Worm (Caenorhabditis elegans): Measurements from ENCODE around the gene nlp-51.

nlp-51 gene

DNA sequence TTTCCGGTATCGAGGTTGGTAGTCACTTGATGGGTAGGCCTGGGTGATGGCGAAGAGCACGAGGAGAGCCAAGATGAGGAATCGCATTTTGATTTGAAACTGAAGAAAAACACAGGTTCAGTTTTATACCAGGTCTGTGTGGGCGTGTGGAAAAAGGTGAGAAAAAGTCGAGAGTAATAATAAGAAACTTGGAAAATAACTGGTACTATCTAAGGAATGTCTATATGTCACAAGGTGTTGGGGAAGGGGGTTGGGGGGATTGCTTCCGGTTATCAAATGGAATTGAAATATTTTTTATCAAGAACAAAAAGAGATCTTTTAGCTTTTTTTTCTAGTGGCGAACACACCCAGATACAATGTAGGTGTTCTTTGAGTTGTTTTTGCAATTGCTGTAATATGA is at the start of gene nlp-51:
TSS of gene nlp-51 (minus strand) at position 101 of the 400 bp plus-strand sequence.
- TF ChIP-seq nhr-23 (tag; optimal IDR thresholded peaks at IDR 0.05): no peak
- no peak for TF ChIP-seq gmeb-1 (tag; optimal IDR thresholded peaks at IDR 0.05)
- no peak for TF ChIP-seq blmp-1 (tag; optimal IDR thresholded peaks at IDR 0.05; ENCODE audit: insufficient read depth)
- TF ChIP-seq mdl-1 (tag; optimal IDR thresholded peaks at IDR 0.05): no peak
- TF ChIP-seq nhr-21 (tag; optimal IDR thresholded peaks at IDR 0.05): no peak
- no peak for TF ChIP-seq lin-11 (tag; optimal IDR thresholded peaks at IDR 0.05)
- TF ChIP-seq sma-3 (GFP tag; optimal IDR thresholded peaks at IDR 0.05): no peak
- TF ChIP-seq unc-39 (tag; optimal IDR thresholded peaks at IDR 0.05): no peak
- TF ChIP-seq fos-1 (tag; optimal IDR thresholded peaks at IDR 0.05): no peak
- no peak for TF ChIP-seq sma-9 (GFP tag; optimal IDR thresholded peaks at IDR 0.05)
- TF ChIP-seq sma-9 (tag; optimal IDR thresholded peaks at IDR 0.05): no peak
- TF ChIP-seq crh-2 (tag; optimal IDR thresholded peaks at IDR 0.05): no peak
- no peak for TF ChIP-seq nhr-11 (tag; optimal IDR thresholded peaks at IDR 0.05)
- no peak for TF ChIP-seq R02D3.7 (tag; optimal IDR thresholded peaks at IDR 0.05)
- no peak for TF ChIP-seq ceh-16 (tag; optimal IDR thresholded peaks at IDR 0.05)

DNA sequence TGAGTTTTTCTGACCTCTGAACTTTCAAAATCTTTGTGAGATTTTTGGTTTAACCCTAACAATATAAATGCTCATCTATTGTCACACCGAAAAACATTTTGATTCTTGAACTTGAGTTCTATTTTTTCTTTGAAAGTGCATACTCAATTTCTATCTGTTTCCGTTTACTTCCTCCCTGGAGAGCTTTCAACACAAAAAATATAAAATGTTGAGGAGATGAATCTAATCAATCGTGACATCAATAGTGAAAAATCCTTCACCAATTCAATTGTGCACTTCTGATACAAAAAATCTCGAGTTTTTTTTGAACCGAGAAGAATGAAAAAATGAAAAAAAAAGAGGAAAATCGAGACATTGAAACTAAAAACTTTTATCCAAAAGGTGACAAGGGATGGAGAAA is 42.3 kb upstream of the nlp-51 start:
- TF ChIP-seq alr-1 (tag; optimal IDR thresholded peaks at IDR 0.05) (no peak), mbf-1 (tag; optimal IDR thresholded peaks at IDR 0.05) (no peak), nhr-11 (tag; optimal IDR thresholded peaks at IDR 0.05) (no peak), sma-9 (GFP tag; optimal IDR thresholded peaks at IDR 0.05) (no peak), sma-9 (tag; optimal IDR thresholded peaks at IDR 0.05) (no peak), mdl-1 (tag; optimal IDR thresholded peaks at IDR 0.05) (no peak), peb-1 (tag; optimal IDR thresholded peaks at IDR 0.05) (no peak), aly-2 (tag; optimal IDR thresholded peaks at IDR 0.05) (no peak), ztf-11 (tag; optimal IDR thresholded peaks at IDR 0.05) (no peak), nhr-6 (tag; optimal IDR thresholded peaks at IDR 0.05) (no peak)

DNA sequence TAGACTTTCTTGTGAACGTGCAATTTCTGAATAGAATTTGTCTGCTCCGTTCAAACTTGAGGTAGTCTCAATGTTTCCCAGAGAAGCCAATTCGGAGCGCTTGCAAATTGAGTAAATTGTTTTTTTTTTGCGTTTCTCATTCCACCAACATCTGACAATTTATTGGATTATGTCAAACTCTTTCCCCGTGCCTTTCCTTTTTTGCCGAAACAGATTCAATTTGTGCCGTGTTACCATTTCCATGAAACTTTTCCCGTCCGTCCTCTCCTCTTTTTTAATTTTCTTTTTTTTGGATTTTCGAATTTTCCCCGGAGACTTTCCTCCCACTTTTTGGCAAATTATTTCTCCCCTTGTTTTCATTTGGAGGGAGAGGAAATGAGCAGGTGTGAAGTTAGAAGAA is 34.0 kb upstream of the nlp-51 start:
- no peak for TF ChIP-seq unc-55 (GFP tag; optimal IDR thresholded peaks at IDR 0.05)
- TF ChIP-seq ZK546.5 (tag; optimal IDR thresholded peaks at IDR 0.05): no peak
- no peak for TF ChIP-seq ceh-16 (tag; optimal IDR thresholded peaks at IDR 0.05)
- TF ChIP-seq unc-62 (GFP tag; optimal IDR thresholded peaks at IDR 0.05): no peak
- no peak for TF ChIP-seq mdl-1 (tag; optimal IDR thresholded peaks at IDR 0.05)
- no peak for TF ChIP-seq C34F6.9 (tag; optimal IDR thresholded peaks at IDR 0.05)
- TF ChIP-seq nhr-237 (tag; optimal IDR thresholded peaks at IDR 0.05): no peak
- TF ChIP-seq nhr-10 (tag; optimal IDR thresholded peaks at IDR 0.05): no peak
- no peak for TF ChIP-seq elt-1 (tag; optimal IDR thresholded peaks at IDR 0.05)
- no peak for TF ChIP-seq dmd-4 (tag; optimal IDR thresholded peaks at IDR 0.05)
- TF ChIP-seq nhr-11 (tag; optimal IDR thresholded peaks at IDR 0.05): no peak
- TF ChIP-seq lin-11 (tag; optimal IDR thresholded peaks at IDR 0.05): no peak
- TF ChIP-seq zag-1 (tag; optimal IDR thresholded peaks at IDR 0.05): no peak
- no peak for TF ChIP-seq nhr-23 (tag; optimal IDR thresholded peaks at IDR 0.05)
- TF ChIP-seq nhr-77 (tag; optimal IDR thresholded peaks at IDR 0.05): no peak
- TF ChIP-seq fos-1 (tag; optimal IDR thresholded peaks at IDR 0.05): no peak
- no peak for TF ChIP-seq lsy-2 (tag; optimal IDR thresholded peaks at IDR 0.05)
- TF ChIP-seq elt-3 (tag; optimal IDR thresholded peaks at IDR 0.05): no peak
- no peak for TF ChIP-seq unc-39 (tag; optimal IDR thresholded peaks at IDR 0.05)
- no peak for TF ChIP-seq gmeb-1 (tag; optimal IDR thresholded peaks at IDR 0.05)

DNA sequence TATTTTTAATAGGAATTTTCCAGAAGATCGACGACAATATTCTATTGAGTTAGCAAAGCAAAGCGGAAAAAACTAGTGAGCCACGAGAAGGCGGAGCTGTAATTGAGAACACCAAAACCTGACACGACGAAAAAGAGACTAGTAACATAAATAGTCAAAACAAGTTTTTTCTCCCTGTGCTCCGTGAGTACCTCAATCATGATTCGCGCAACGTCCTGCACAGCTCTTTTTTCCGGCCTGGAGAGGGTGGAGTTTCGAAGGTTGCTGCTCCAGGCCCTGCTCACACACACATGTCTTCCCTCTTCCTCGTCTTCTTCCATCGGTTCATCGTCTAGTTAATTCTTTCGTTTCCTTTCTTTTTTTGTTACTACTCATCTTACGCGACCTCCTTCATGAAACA is 32.1 kb upstream of the nlp-51 start, which contains the start of gene clh-2:
TSS of gene clh-2 (plus strand) at position 301 of the 400 bp plus-strand sequence.
- TF ChIP-seq Y55F3AM.14 (GFP tag; optimal IDR thresholded peaks at IDR 0.05): no peak
- no peak for TF ChIP-seq sma-3 (GFP tag; optimal IDR thresholded peaks at IDR 0.05)
- TF ChIP-seq peb-1 (tag; optimal IDR thresholded peaks at IDR 0.05): no peak

DNA sequence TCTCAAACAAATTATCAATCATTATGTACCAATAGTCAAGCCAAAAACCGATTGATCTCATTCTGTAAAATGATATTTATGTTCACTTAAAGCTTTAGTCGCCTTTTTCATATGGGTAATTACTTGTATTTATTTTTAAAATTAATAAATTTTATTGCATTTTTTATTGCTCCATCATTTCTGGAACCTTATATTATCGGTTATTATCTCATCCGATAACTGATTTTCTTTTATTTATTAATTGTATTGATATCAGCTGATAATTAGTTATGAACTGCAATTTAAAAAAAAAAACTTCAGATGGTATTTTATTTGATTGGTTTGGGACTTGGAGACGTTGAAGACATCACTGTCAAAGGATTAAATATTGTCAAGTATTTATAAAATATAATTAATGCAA is 30.4 kb upstream of the nlp-51 start, which contains the start of gene dph-5:
TSS of gene dph-5 (plus strand) at position 301 of the 400 bp plus-strand sequence.
- TF ChIP-seq snpc-4 (tag; optimal IDR thresholded peaks at IDR 0.05): no peak
- no peak for TF ChIP-seq peb-1 (tag; optimal IDR thresholded peaks at IDR 0.05)
- TF ChIP-seq nhr-25 (tag; optimal IDR thresholded peaks at IDR 0.05): no peak
- TF ChIP-seq R02D3.7 (tag; optimal IDR thresholded peaks at IDR 0.05): no peak
- no peak for TF ChIP-seq nhr-23 (tag; optimal IDR thresholded peaks at IDR 0.05)
- TF ChIP-seq gmeb-1 (tag; optimal IDR thresholded peaks at IDR 0.05): no peak
- TF ChIP-seq zag-1 (tag; optimal IDR thresholded peaks at IDR 0.05): no peak
- no peak for TF ChIP-seq mdl-1 (tag; optimal IDR thresholded peaks at IDR 0.05)
- no peak for TF ChIP-seq sma-3 (GFP tag; optimal IDR thresholded peaks at IDR 0.05)
- no peak for TF ChIP-seq F13H6.1 (tag; optimal IDR thresholded peaks at IDR 0.05)
- TF ChIP-seq lin-13 (GFP tag; optimal IDR thresholded peaks at IDR 0.05): no peak
- TF ChIP-seq elt-3 (tag; optimal IDR thresholded peaks at IDR 0.05): no peak
- TF ChIP-seq nhr-10 (tag; optimal IDR thresholded peaks at IDR 0.05): no peak
- TF ChIP-seq blmp-1 (tag; optimal IDR thresholded peaks at IDR 0.05; ENCODE audit: insufficient read depth): no peak
- TF ChIP-seq ztf-1 (GFP tag; conservative IDR thresholded peaks at IDR 0.05): no peak
- no peak for TF ChIP-seq nhr-11 (tag; optimal IDR thresholded peaks at IDR 0.05)
- TF ChIP-seq ama-1 (optimal IDR thresholded peaks at IDR 0.05): no peak
- TF ChIP-seq ZK546.5 (tag; optimal IDR thresholded peaks at IDR 0.05): no peak

Data from whole organism, L2 larva.